Fruit fly (Drosophila melanogaster) whole organism, embryonic: ENCODE measurements around the gene Taf11.

ENCODE experiments used
- Adf1 ChIP-seq: fragments of 200-800 bp; sonication (Bioruptor generic); IDR thresholded peaks from 2 replicates; pipeline ENCODE4 v1.3.6; 2022; ENCODE audit warnings: missing biosample characterization, missing genetic modification characterization
- Asciz ChIP-seq: fragments of 200-800 bp; sonication (Bioruptor generic); optimal IDR thresholded peaks from 2 replicates; lab custom pipeline; 2017; ENCODE audit warnings: missing biosample characterization, mild to moderate bottlenecking, missing genetic modification characterization, missing genetic modification reagents
- BtbVII ChIP-seq: fragments of 200-800 bp; sonication (Bioruptor generic); optimal IDR thresholded peaks from 3 replicates; lab custom pipeline; 2017; ENCODE audit warnings: missing biosample characterization, mild to moderate bottlenecking, missing genetic modification characterization
- Bteb2 ChIP-seq: fragments of 200-800 bp; sonication (Bioruptor generic); optimal IDR thresholded peaks from 2 replicates; lab custom pipeline; 2016; ENCODE audit warnings: missing biosample characterization, missing genetic modification characterization
- CG10321 ChIP-seq: fragments of 200-800 bp; sonication (Bioruptor generic); IDR thresholded peaks from 2 replicates; pipeline ENCODE4 v1.3.6; 2022; ENCODE audit warnings: missing biosample characterization, missing genetic modification characterization
- CG10959 ChIP-seq: fragments of 200-800 bp; sonication (Bioruptor generic); IDR thresholded peaks from 2 replicates; pipeline ENCODE4 v1.3.6; 2022; ENCODE audit warnings: missing biosample characterization, missing genetic modification characterization
- CG11560 ChIP-seq: fragments of 200-800 bp; sonication (Bioruptor generic); IDR thresholded peaks from 3 replicates; pipeline ENCODE4 v1.3.6; 2022; ENCODE audit warnings: missing biosample characterization, missing genetic modification characterization
- CG12391 ChIP-seq: fragments of 200-800 bp; sonication (Bioruptor generic); optimal IDR thresholded peaks from 3 replicates; lab custom pipeline; 2018; ENCODE audit warnings: missing biosample characterization, mild to moderate bottlenecking, missing genetic modification characterization, moderate library complexity
- CG12769 ChIP-seq: fragments of 200-800 bp; sonication (Bioruptor generic); optimal IDR thresholded peaks from 2 replicates; lab custom pipeline; 2019; ENCODE audit warnings: missing biosample characterization, mild to moderate bottlenecking, missing genetic modification characterization, moderate library complexity
- CG13296 ChIP-seq: fragments of 200-800 bp; sonication (Bioruptor generic); optimal IDR thresholded peaks from 3 replicates; lab custom pipeline; 2018; ENCODE audit warnings: missing biosample characterization, mild to moderate bottlenecking, missing genetic modification characterization
- CG15479 ChIP-seq: fragments of 200-800 bp; sonication (Bioruptor generic); optimal IDR thresholded peaks from 3 replicates; lab custom pipeline; 2019; ENCODE audit warnings: missing biosample characterization, mild to moderate bottlenecking, missing genetic modification characterization, moderate library complexity
- CG16815 ChIP-seq: fragments of 200-800 bp; sonication (Bioruptor generic); optimal IDR thresholded peaks from 3 replicates; lab custom pipeline; 2017; ENCODE audit warnings: missing biosample characterization, mild to moderate bottlenecking, missing genetic modification characterization
- CG17361 ChIP-seq: fragments of 200-800 bp; sonication (Bioruptor generic); IDR thresholded peaks from 3 replicates; pipeline ENCODE4 v1.3.6; 2022; ENCODE audit warnings: missing biosample characterization, missing genetic modification characterization
- CG17385 ChIP-seq: fragments of 200-800 bp; sonication (Bioruptor generic); optimal IDR thresholded peaks from 3 replicates; lab custom pipeline; 2018; ENCODE audit warnings: missing biosample characterization, mild to moderate bottlenecking, missing genetic modification characterization
- CG17912 ChIP-seq: fragments of 200-800 bp; sonication (Bioruptor generic); optimal IDR thresholded peaks from 2 replicates; lab custom pipeline; 2018; ENCODE audit warnings: missing biosample characterization, mild to moderate bottlenecking, missing genetic modification characterization
- CG33213 ChIP-seq: fragments of 200-800 bp; sonication (Bioruptor generic); optimal IDR thresholded peaks from 3 replicates; lab custom pipeline; 2016; ENCODE audit warnings: missing biosample characterization, missing genetic modification characterization
- CG4854 ChIP-seq: fragments of 200-800 bp; sonication (Bioruptor generic); optimal IDR thresholded peaks from 2 replicates; lab custom pipeline; 2016; ENCODE audit warnings: missing biosample characterization, missing genetic modification characterization, inconsistent platforms
- CG6813 ChIP-seq: fragments of 200-800 bp; sonication (Bioruptor generic); optimal IDR thresholded peaks from 2 replicates; lab custom pipeline; 2017; ENCODE audit warnings: missing biosample characterization, missing genetic modification characterization, mild to moderate bottlenecking, moderate library complexity, missing genetic modification reagents
- CG6854 ChIP-seq: fragments of 200-800 bp; sonication (Bioruptor generic); optimal IDR thresholded peaks from 3 replicates; lab custom pipeline; 2017; ENCODE audit warnings: missing biosample characterization, mild to moderate bottlenecking, missing genetic modification characterization
- Dad ChIP-seq: fragments of 200-800 bp; sonication (Bioruptor generic); optimal IDR thresholded peaks from 3 replicates; lab custom pipeline; 2016; ENCODE audit warnings: missing biosample characterization, missing genetic modification characterization
- Doc3 ChIP-seq: fragments of 200-800 bp; sonication (Bioruptor generic); IDR thresholded peaks from 3 replicates; pipeline ENCODE4 v1.3.6; 2022; ENCODE audit warnings: missing biosample characterization, missing genetic modification characterization; ENCODE audit not compliant: partially characterized antibody
- Dp ChIP-seq: fragments of 200-800 bp; sonication (Bioruptor generic); optimal IDR thresholded peaks from 2 replicates; lab custom pipeline; 2018; ENCODE audit warnings: missing biosample characterization, mild to moderate bottlenecking, missing genetic modification characterization, moderate library complexity
- Eip74EF ChIP-seq, 2 experiments: fragments of 200-800 bp in 1 of 2; fragments of >200 bp in 1 of 2; sonication (Bioruptor generic) in 1 of 2; optimal IDR thresholded peaks; 2 replicates each; lab custom pipeline; 2017 to 2019; ENCODE audit warnings: missing biosample characterization in 2 of 2, missing genetic modification characterization in 2 of 2, mild to moderate bottlenecking in 1 of 2, moderate library complexity in 1 of 2
- Fer1 ChIP-seq: fragments of 200-800 bp; sonication (Bioruptor generic); optimal IDR thresholded peaks from 2 replicates; lab custom pipeline; 2017; ENCODE audit warnings: missing biosample characterization, mild to moderate bottlenecking, missing genetic modification characterization
- Hand ChIP-seq: fragments of 200-800 bp; sonication (Bioruptor generic); optimal IDR thresholded peaks from 2 replicates; lab custom pipeline; 2017; ENCODE audit warnings: mild to moderate bottlenecking, missing biosample characterization, missing genetic modification reagents, missing genetic modification characterization
- Mad ChIP-seq: fragments of 200-800 bp; sonication (Bioruptor generic); optimal IDR thresholded peaks from 2 replicates; lab custom pipeline; 2016; ENCODE audit warnings: missing biosample characterization, missing genetic modification characterization
- Optix ChIP-seq: fragments of 200-800 bp; sonication (Bioruptor generic); IDR thresholded peaks from 3 replicates; pipeline ENCODE4 v1.3.6; 2022; ENCODE audit warnings: missing biosample characterization, missing genetic modification characterization
- Pdp1 ChIP-seq, 2 experiments: fragments of 200-800 bp; sonication (Bioruptor generic); optimal IDR thresholded peaks; 3 replicates each; lab custom pipeline; 2016; ENCODE audit warnings: missing biosample characterization in 2 of 2, missing genetic modification characterization in 2 of 2, mild to moderate bottlenecking in 1 of 2, moderate library complexity in 1 of 2
- Sry-β ChIP-seq: fragments of 200-800 bp; sonication (Bioruptor generic); optimal IDR thresholded peaks from 2 replicates; lab custom pipeline; 2018; ENCODE audit warnings: missing biosample characterization, mild to moderate bottlenecking, missing genetic modification characterization, moderate library complexity
- ash1 ChIP-seq: fragments of 200-800 bp; sonication (Bioruptor generic); optimal IDR thresholded peaks from 2 replicates; lab custom pipeline; 2018; ENCODE audit warnings: missing biosample characterization, mild to moderate bottlenecking, missing genetic modification characterization
- bbx ChIP-seq: fragments of 200-800 bp; sonication (Bioruptor generic); IDR thresholded peaks from 2 replicates; pipeline ENCODE4 v1.3.6; 2022; ENCODE audit warnings: missing biosample characterization, missing genetic modification characterization; ENCODE audit not compliant: partially characterized antibody
- bsh ChIP-seq, 2 experiments: fragments of 200-800 bp; sonication (Bioruptor generic); optimal IDR thresholded peaks; 2 replicates each; lab custom pipeline; 2017 to 2018; ENCODE audit warnings: mild to moderate bottlenecking in 2 of 2, missing biosample characterization in 2 of 2, missing genetic modification characterization in 2 of 2, moderate library complexity in 1 of 2
- da ChIP-seq: fragments of 200-800 bp; sonication (Bioruptor generic); optimal IDR thresholded peaks from 2 replicates; lab custom pipeline; 2016; ENCODE audit warnings: missing biosample characterization, missing genetic modification characterization
- dan ChIP-seq: fragments of 200-800 bp; sonication (Bioruptor generic); IDR thresholded peaks from 2 replicates; pipeline ENCODE4 v1.3.6; 2022; ENCODE audit warnings: missing biosample characterization, missing genetic modification characterization
- en ChIP-seq: fragments of 200-800 bp; sonication (Bioruptor generic); optimal IDR thresholded peaks from 2 replicates; lab custom pipeline; 2016; ENCODE audit warnings: missing biosample characterization, missing genetic modification characterization
- fd102C ChIP-seq: fragments of 200-800 bp; sonication (Bioruptor generic); optimal IDR thresholded peaks from 2 replicates; lab custom pipeline; 2018; ENCODE audit warnings: missing biosample characterization, mild to moderate bottlenecking, missing genetic modification characterization, moderate library complexity
- gcm ChIP-seq: fragments of 200-800 bp; sonication (Bioruptor generic); optimal IDR thresholded peaks from 2 replicates; lab custom pipeline; 2019; ENCODE audit warnings: missing biosample characterization, mild to moderate bottlenecking, missing genetic modification characterization, moderate library complexity
- hkb ChIP-seq, 2 experiments: fragments of 200-800 bp in 1 of 2; fragments of >200 bp in 1 of 2; sonication (Bioruptor generic) in 1 of 2; IDR thresholded peaks in 1 of 2; optimal IDR thresholded peaks in 1 of 2; 2 replicates each; pipeline versions ENCODE4 v1.3.6 to Lab custom; 2017 to 2022; ENCODE audit warnings: missing biosample characterization in 1 of 2, missing genetic modification characterization in 1 of 2
- inv ChIP-seq: fragments of 200-800 bp; sonication (Bioruptor generic); IDR thresholded peaks from 2 replicates; pipeline ENCODE4 v1.3.6; 2022; ENCODE audit warnings: missing biosample characterization, missing genetic modification characterization; ENCODE audit not compliant: partially characterized antibody
- jumu ChIP-seq: fragments of 200-800 bp; sonication (Bioruptor generic); optimal IDR thresholded peaks from 3 replicates; lab custom pipeline; 2016; ENCODE audit warnings: missing biosample characterization, missing genetic modification characterization
- nerfin-1 ChIP-seq: fragments of 200-800 bp; sonication (Bioruptor generic); optimal IDR thresholded peaks from 3 replicates; lab custom pipeline; 2019; ENCODE audit warnings: missing biosample characterization, mild to moderate bottlenecking, missing genetic modification characterization, moderate library complexity
- pum ChIP-seq: fragments of 200-800 bp; sonication (Bioruptor generic); optimal IDR thresholded peaks from 2 replicates; lab custom pipeline; 2016; ENCODE audit warnings: missing biosample characterization, missing genetic modification characterization
- sd ChIP-seq: fragments of 200-800 bp; sonication (Bioruptor generic); optimal IDR thresholded peaks from 3 replicates; lab custom pipeline; 2018; ENCODE audit warnings: missing biosample characterization, mild to moderate bottlenecking, missing genetic modification characterization, moderate library complexity
- sens ChIP-seq: fragments of 200-800 bp; sonication (Bioruptor generic); peaks from one replicate; lab custom pipeline; 2016; ENCODE audit warnings: missing biosample characterization, missing genetic modification characterization
- slbo ChIP-seq: fragments of 200-800 bp; sonication (Bioruptor generic); IDR thresholded peaks from 2 replicates; pipeline ENCODE4 v1.3.6; 2022; ENCODE audit warnings: missing biosample characterization, missing genetic modification characterization
- slp2 ChIP-seq: fragments of 200-800 bp; sonication (Bioruptor generic); optimal IDR thresholded peaks from 2 replicates; lab custom pipeline; 2016; ENCODE audit warnings: missing biosample characterization, missing genetic modification characterization
- tup ChIP-seq: fragments of 200-800 bp; sonication (Bioruptor generic); optimal IDR thresholded peaks from 2 replicates; lab custom pipeline; 2016; ENCODE audit warnings: missing biosample characterization, mild to moderate bottlenecking, missing genetic modification characterization, moderate library complexity

The Taf11 gene

dm6 chr2L:9757990-9758814 is 4.9 kb downstream of the Taf11 start, which contains the start of gene zf30C (continued):
- TF ChIP-seq pum (GFP tag; lab: Kevin White, UChicago) (peak; percentile 93), CG13296 (GFP tag; lab: Kevin White, UChicago) (peak; percentile 77), CG17385 (GFP tag; lab: Kevin White, UChicago) (peak; percentile 73), CG33213 (peak; percentile 84), Fer1 (peak; percentile 67), slbo (peak; percentile 97), CG4854 (peak; percentile 76), hkb (optimal IDR thresholded peaks at IDR 0.05; lab: Kevin White, UChicago) (peak; percentile 74), hkb (GFP tag; IDR thresholded peaks at IDR 0.05; lab: Robert Waterston, UW) (peak; percentile 65), BtbVII (GFP tag; lab: Kevin White, UChicago) (peak; percentile 57), tup (GFP tag; lab: Kevin White, UChicago) (peak; percentile 79), CG17361 (GFP tag; lab: Robert Waterston, UW) (peak; percentile 77), ash1 (GFP tag; lab: Kevin White, UChicago) (no peak), sens (GFP tag; lab: Kevin White, UChicago) (peak; percentile 97), CG10321 (GFP tag; lab: Robert Waterston, UW) (peak; percentile 57; the same call in 1 of the 2 replicates), Hand (peak; percentile 32), sd (tag; lab: Kevin White, UChicago) (no peak), jumu (GFP tag; lab: Kevin White, UChicago) (peak; percentile 91), da (GFP tag; lab: Kevin White, UChicago) (peak; percentile 70), CG12769 (tag; lab: Kevin White, UChicago) (peak; percentile 81), fd102C (no peak), inv (peak; percentile 58; the same call in 1 of the 2 replicates), Eip74EF (GFP tag; optimal IDR thresholded peaks at IDR 0.05; lab: Kevin White, UChicago) (peak in 1 of 2 experiments; percentile 57), CG11560 (peak; percentile 54; the same call in 1 of the 3 replicates), Pdp1 (GFP tag; optimal IDR thresholded peaks at IDR 0.05; lab: Kevin White, UChicago) (peak; percentile 82 to 92), Bteb2 (GFP tag; lab: Kevin White, UChicago) (peak; percentile 85), nerfin-1 (tag; lab: Kevin White, UChicago) (no peak), CG12391 (tag; lab: Kevin White, UChicago) (peak; percentile 79), Sry-β (GFP tag; lab: Kevin White, UChicago) (peak; percentile 28), CG15479 (GFP tag; lab: Kevin White, UChicago) (no peak), Dad (GFP tag; lab: Kevin White, UChicago) (peak; percentile 81), bsh (GFP tag; optimal IDR thresholded peaks at IDR 0.05; lab: Kevin White, UChicago) (peak; percentile 7 to 77), slp2 (peak; percentile 87), CG6813 (peak; percentile 77), dan (GFP tag; lab: Robert Waterston, UW) (peak; percentile 61), CG10959 (peak; percentile 54; the same call in 1 of the 2 replicates), Dp (GFP tag; lab: Kevin White, UChicago) (peak; percentile 97), Doc3 (GFP tag; lab: Robert Waterston, UW) (no peak), Adf1 (peak; percentile 83), Asciz (peak; percentile 50), CG6854 (GFP tag; lab: Kevin White, UChicago) (peak; percentile 26), CG17912 (no peak), gcm (GFP tag; lab: Kevin White, UChicago) (peak; percentile 26), Optix (GFP tag; lab: Robert Waterston, UW) (peak; percentile 80), en (GFP tag; lab: Kevin White, UChicago) (peak; percentile 74), CG16815 (GFP tag; lab: Kevin White, UChicago) (peak; percentile 76), bbx (peak; percentile 45; the same call in 1 of the 2 replicates), Mad (GFP tag; lab: Kevin White, UChicago) (peak; percentile 88)
